Fruit fly (Drosophila melanogaster) whole organism, prepupa: ENCODE data around the gene Tap42.

Experiments
- Blimp-1 ChIP-seq: fragments of 200-800 bp; sonication (Bioruptor generic); optimal IDR thresholded peaks from 3 replicates; lab custom pipeline; 2017; ENCODE audit warnings: missing biosample characterization, missing genetic modification characterization, mild to moderate bottlenecking, moderate library complexity, missing genetic modification reagents
- CG31627 ChIP-seq: fragments of 200-800 bp; sonication (Bioruptor generic); optimal IDR thresholded peaks from 3 replicates; lab custom pipeline; 2016; ENCODE audit warnings: missing biosample characterization, missing genetic modification characterization
- CG6792 ChIP-seq: fragments of 200-800 bp; sonication (Bioruptor generic); optimal IDR thresholded peaks from 3 replicates; lab custom pipeline; 2016; ENCODE audit warnings: missing biosample characterization, missing genetic modification characterization
- CG6854 ChIP-seq: fragments of 200-800 bp; sonication (Bioruptor generic); optimal IDR thresholded peaks from 2 replicates; lab custom pipeline; 2017; ENCODE audit warnings: missing biosample characterization, mild to moderate bottlenecking, missing genetic modification characterization
- CG9139 ChIP-seq: fragments of 200-800 bp; sonication (Bioruptor generic); optimal IDR thresholded peaks from 3 replicates; lab custom pipeline; 2017; ENCODE audit warnings: missing biosample characterization, mild to moderate bottlenecking, missing genetic modification characterization
- OdsH ChIP-seq: fragments of 200-800 bp; sonication (Bioruptor generic); optimal IDR thresholded peaks from 3 replicates; lab custom pipeline; 2016; ENCODE audit warnings: missing biosample characterization, missing genetic modification characterization
- Sox14 ChIP-seq: fragments of 200-800 bp; sonication (Bioruptor generic); optimal IDR thresholded peaks from 3 replicates; lab custom pipeline; 2016; ENCODE audit warnings: missing biosample characterization, missing genetic modification characterization
- dac ChIP-seq: fragments of 200-800 bp; sonication (Bioruptor generic); optimal IDR thresholded peaks from 2 replicates; lab custom pipeline; 2017; ENCODE audit warnings: missing biosample characterization, mild to moderate bottlenecking, missing genetic modification characterization
- esn ChIP-seq: fragments of 200-800 bp; sonication (Bioruptor generic); optimal IDR thresholded peaks from 2 replicates; lab custom pipeline; 2016; ENCODE audit warnings: missing biosample characterization, mild to moderate bottlenecking, missing genetic modification characterization, moderate library complexity
- svp ChIP-seq: fragments of 200-800 bp; sonication (Bioruptor generic); peaks from one replicate; lab custom pipeline; 2016; ENCODE audit warnings: missing biosample characterization, missing genetic modification characterization

DNA sequence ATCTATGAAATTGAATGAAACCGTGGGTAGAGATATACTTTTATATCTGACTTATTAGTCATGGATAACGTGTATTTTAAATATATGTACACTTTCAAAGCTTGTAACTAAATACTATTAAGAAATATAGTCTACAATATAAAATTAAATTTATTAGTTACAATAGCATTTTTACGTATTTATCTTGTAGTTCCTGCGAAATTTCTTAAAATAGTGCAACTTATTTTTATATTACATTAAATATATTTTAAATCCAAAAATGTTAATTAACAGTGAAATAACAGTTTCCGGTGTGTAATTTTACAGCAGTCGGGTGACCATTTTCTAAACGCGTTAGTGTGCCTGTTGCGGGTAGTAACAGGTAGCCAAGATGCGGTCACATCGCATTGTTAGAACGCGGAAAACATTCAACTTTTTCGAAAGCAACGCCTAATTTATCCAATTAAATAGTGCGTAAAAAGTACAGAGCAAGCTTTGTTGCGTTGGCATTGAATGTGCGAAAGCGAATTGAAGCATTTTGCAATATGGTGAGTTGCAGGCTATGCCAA is 31.3 kb downstream of the Tap42 start, which contains the start of the genes CG10859 and CG7110:
- TF ChIP-seq OdsH (GFP tag; lab: Kevin White, UChicago) (peak; percentile 19), Sox14 (GFP tag; lab: Kevin White, UChicago) (no peak), esn (GFP tag; lab: Kevin White, UChicago) (peak; percentile 27), dac (GFP tag; lab: Kevin White, UChicago) (no peak), svp (GFP tag; lab: Kevin White, UChicago) (no peak), CG31627 (GFP tag; lab: Kevin White, UChicago) (no peak), CG6792 (GFP tag; lab: Kevin White, UChicago) (no peak), CG9139 (GFP tag; lab: Kevin White, UChicago) (no peak), CG6854 (GFP tag; lab: Kevin White, UChicago) (no peak), Blimp-1 (GFP tag; lab: Kevin White, UChicago) (no peak)
